Fruit fly (Drosophila melanogaster): ENCODE results near the gene Mitofilin.

Mitofilin gene

dm6 chr3R:21998877-21999276 is 24.3 kb downstream of the Mitofilin start (continued):
- no peak for TF ChIP-seq lz (GFP tag; optimal IDR thresholded peaks at IDR 0.05)
- no peak for TF ChIP-seq CG3919 (GFP tag; optimal IDR thresholded peaks at IDR 0.05)
- TF ChIP-seq Smox (GFP tag; optimal IDR thresholded peaks at IDR 0.05) = peak; percentile 2
- no peak for TF ChIP-seq eg (GFP tag; IDR thresholded peaks at IDR 0.05)
- no peak for TF ChIP-seq CG11902 (GFP tag; optimal IDR thresholded peaks at IDR 0.05)
- TF ChIP-seq CG3032 (tag; optimal IDR thresholded peaks at IDR 0.05) = peak; percentile 15
- no peak for TF ChIP-seq achi (GFP tag; optimal IDR thresholded peaks at IDR 0.05)
- TF ChIP-seq CG10669 (GFP tag; optimal IDR thresholded peaks at IDR 0.05) = peak; percentile 2
- TF ChIP-seq CG31627 (GFP tag; optimal IDR thresholded peaks at IDR 0.05) = no peak
- no peak for TF ChIP-seq vri (GFP tag; optimal IDR thresholded peaks at IDR 0.05)
- no peak for TF ChIP-seq CG34406 (GFP tag; optimal IDR thresholded peaks at IDR 0.05)
- TF ChIP-seq CG15336 (GFP tag; IDR thresholded peaks at IDR 0.05) = no peak
- no peak for TF ChIP-seq CG32006 (GFP tag; optimal IDR thresholded peaks at IDR 0.05)
- TF ChIP-seq CG9139 (GFP tag; optimal IDR thresholded peaks at IDR 0.05) = no peak
- TF ChIP-seq CG8119 (GFP tag; IDR thresholded peaks at IDR 0.05) = no peak
- TF ChIP-seq CG11294 (GFP tag; IDR thresholded peaks at IDR 0.05) = no peak
- peak; percentile 8 for TF ChIP-seq esn (GFP tag; optimal IDR thresholded peaks at IDR 0.05)
- TF ChIP-seq ss (GFP tag; optimal IDR thresholded peaks at IDR 0.05) = no peak
- TF ChIP-seq Sox14 (GFP tag; optimal IDR thresholded peaks at IDR 0.05) = no peak
- no peak for TF ChIP-seq acj6 (GFP tag; optimal IDR thresholded peaks at IDR 0.05)
- no peak for TF ChIP-seq CG1621 (tag; optimal IDR thresholded peaks at IDR 0.05)
- peak; percentile 13 for TF ChIP-seq CG10631 (GFP tag; optimal IDR thresholded peaks at IDR 0.05)
- no peak for TF ChIP-seq CG8319 (GFP tag; optimal IDR thresholded peaks at IDR 0.05)
- TF ChIP-seq Eip75B (GFP tag; optimal IDR thresholded peaks at IDR 0.05) = no peak
- TF ChIP-seq CG6792 (GFP tag; optimal IDR thresholded peaks at IDR 0.05) = no peak
- TF ChIP-seq Lpt (GFP tag; optimal IDR thresholded peaks at IDR 0.05) = no peak
- no peak for TF ChIP-seq Hr4 (GFP tag; optimal IDR thresholded peaks at IDR 0.05)
- no peak for TF ChIP-seq CG16779 (tag; optimal IDR thresholded peaks at IDR 0.05)
- no peak for TF ChIP-seq CG6276 (GFP tag; optimal IDR thresholded peaks at IDR 0.05)
- peak; percentile 72 for TF ChIP-seq Eip78C (GFP tag)
- TF ChIP-seq CG11762 (GFP tag; optimal IDR thresholded peaks at IDR 0.05; ENCODE audit: insufficient read depth) = no peak
- no peak for TF ChIP-seq Met (GFP tag; optimal IDR thresholded peaks at IDR 0.05)
- TF ChIP-seq Sox102F (GFP tag; optimal IDR thresholded peaks at IDR 0.05) = no peak
- peak; percentile 15 for TF ChIP-seq Ets96B (tag; optimal IDR thresholded peaks at IDR 0.05)

dm6 chr3R:21992909-21993308 is 30.2 kb downstream of the Mitofilin start:
- TF ChIP-seq Sox102F (GFP tag; optimal IDR thresholded peaks at IDR 0.05) (peak; percentile 17), fd85E (GFP tag; optimal IDR thresholded peaks at IDR 0.05) (no peak), CG34406 (GFP tag; optimal IDR thresholded peaks at IDR 0.05) (peak; percentile 37), fd59A (GFP tag; optimal IDR thresholded peaks at IDR 0.05) (peak; percentile 24), Eip78C (GFP tag) (peak; percentile 91), CG6163 (GFP tag; IDR thresholded peaks at IDR 0.05) (peak; percentile 74), vri (GFP tag; optimal IDR thresholded peaks at IDR 0.05) (no peak), dac (GFP tag; optimal IDR thresholded peaks at IDR 0.05) (no peak), CG6792 (GFP tag; optimal IDR thresholded peaks at IDR 0.05) (peak; percentile 5), salr (GFP tag; optimal IDR thresholded peaks at IDR 0.05) (peak; percentile 34 to 46), eg (GFP tag; IDR thresholded peaks at IDR 0.05) (peak; percentile 78), Ets21C (GFP tag; optimal IDR thresholded peaks at IDR 0.05) (peak; percentile 12), Gug (GFP tag; IDR thresholded peaks at IDR 0.05) (peak; percentile 70; the same call in 1 of the 2 replicates), Met (GFP tag; optimal IDR thresholded peaks at IDR 0.05) (peak; percentile 47), CG8119 (GFP tag; IDR thresholded peaks at IDR 0.05) (peak; percentile 80), cyc (GFP tag; optimal IDR thresholded peaks at IDR 0.05) (peak; percentile 52), Eip75B (GFP tag; optimal IDR thresholded peaks at IDR 0.05) (no peak), esn (GFP tag; optimal IDR thresholded peaks at IDR 0.05) (peak; percentile 27), OdsH (GFP tag; optimal IDR thresholded peaks at IDR 0.05) (peak; percentile 79), lz (GFP tag; optimal IDR thresholded peaks at IDR 0.05) (peak; percentile 13), Sox14 (GFP tag; optimal IDR thresholded peaks at IDR 0.05) (peak; percentile 72), CG8319 (GFP tag; optimal IDR thresholded peaks at IDR 0.05) (peak; percentile 43), Hr38 (GFP tag; optimal IDR thresholded peaks at IDR 0.05) (no peak), topi (GFP tag; optimal IDR thresholded peaks at IDR 0.05) (peak; percentile 52), CG15336 (GFP tag; IDR thresholded peaks at IDR 0.05) (peak; percentile 82), Ets96B (tag; optimal IDR thresholded peaks at IDR 0.05) (peak; percentile 43), fkh (GFP tag; optimal IDR thresholded peaks at IDR 0.05) (no peak), CG8632 (GFP tag; optimal IDR thresholded peaks at IDR 0.05) (peak; percentile 24), CG11294 (GFP tag; IDR thresholded peaks at IDR 0.05) (peak; percentile 75), CG6808 (GFP tag; optimal IDR thresholded peaks at IDR 0.05) (no peak), Smox (GFP tag; optimal IDR thresholded peaks at IDR 0.05) (peak; percentile 42), CG11902 (GFP tag; optimal IDR thresholded peaks at IDR 0.05) (peak; percentile 52), svp (GFP tag) (peak; percentile 66)

Measured in whole organism, prepupa.